Fruit fly (Drosophila melanogaster) whole organism, prepupa: ENCODE measurements around the gene Nufip.

Source experiments
- Blimp-1 ChIP-seq: fragments of 200-800 bp; sonication (Bioruptor generic); optimal IDR thresholded peaks from 3 replicates; lab custom pipeline; 2017; ENCODE audit warnings: missing biosample characterization, missing genetic modification characterization, mild to moderate bottlenecking, moderate library complexity, missing genetic modification reagents
- CG10631 ChIP-seq: fragments of 200-800 bp; sonication (Bioruptor generic); optimal IDR thresholded peaks from 2 replicates; lab custom pipeline; 2016; ENCODE audit warnings: missing biosample characterization, missing genetic modification characterization
- CG10669 ChIP-seq: fragments of 200-800 bp; sonication (Bioruptor generic); optimal IDR thresholded peaks from 3 replicates; lab custom pipeline; 2018; ENCODE audit warnings: missing biosample characterization, mild to moderate bottlenecking, missing genetic modification characterization, moderate library complexity
- CG11294 ChIP-seq: fragments of 200-800 bp; sonication (Bioruptor generic); IDR thresholded peaks from 2 replicates; pipeline ENCODE4 v1.3.6; 2022; ENCODE audit warnings: missing biosample characterization, missing genetic modification characterization
- CG15336 ChIP-seq: fragments of 200-800 bp; sonication (Bioruptor generic); IDR thresholded peaks from 2 replicates; pipeline ENCODE4 v1.3.6; 2022; ENCODE audit warnings: missing biosample characterization, missing genetic modification characterization
- CG1621 ChIP-seq: fragments of 200-800 bp; sonication (Bioruptor generic); optimal IDR thresholded peaks from 3 replicates; lab custom pipeline; 2018; ENCODE audit warnings: missing biosample characterization, mild to moderate bottlenecking, missing genetic modification characterization
- CG16779 ChIP-seq: fragments of 200-800 bp; sonication (Bioruptor generic); optimal IDR thresholded peaks from 3 replicates; lab custom pipeline; 2017; ENCODE audit warnings: missing biosample characterization, mild to moderate bottlenecking, missing genetic modification characterization
- CG31627 ChIP-seq: fragments of 200-800 bp; sonication (Bioruptor generic); optimal IDR thresholded peaks from 3 replicates; lab custom pipeline; 2016; ENCODE audit warnings: missing biosample characterization, missing genetic modification characterization
- CG32006 ChIP-seq: fragments of 200-800 bp; sonication (Bioruptor generic); optimal IDR thresholded peaks from 3 replicates; lab custom pipeline; 2017; ENCODE audit warnings: missing biosample characterization, mild to moderate bottlenecking, missing genetic modification characterization
- CG34406 ChIP-seq: fragments of 200-800 bp; sonication (Bioruptor generic); optimal IDR thresholded peaks from 3 replicates; lab custom pipeline; 2016; ENCODE audit warnings: missing biosample characterization, missing genetic modification characterization
- CG4318 ChIP-seq: fragments of 200-800 bp; sonication (Bioruptor generic); optimal IDR thresholded peaks from 3 replicates; lab custom pipeline; 2017; ENCODE audit warnings: missing biosample characterization, mild to moderate bottlenecking, missing genetic modification characterization
- CG6163 ChIP-seq: fragments of 200-800 bp; sonication (Bioruptor generic); IDR thresholded peaks from 3 replicates; pipeline ENCODE4 v1.3.6; 2022; ENCODE audit warnings: missing biosample characterization, missing genetic modification characterization
- CG6276 ChIP-seq: fragments of 200-800 bp; sonication (Bioruptor generic); optimal IDR thresholded peaks from 2 replicates; lab custom pipeline; 2017; ENCODE audit warnings: missing biosample characterization, mild to moderate bottlenecking, missing genetic modification characterization
- CG6808 ChIP-seq: fragments of 200-800 bp; sonication (Bioruptor generic); optimal IDR thresholded peaks from 3 replicates; lab custom pipeline; 2017; ENCODE audit warnings: missing biosample characterization, missing genetic modification characterization, mild to moderate bottlenecking, moderate library complexity, missing genetic modification reagents
- CG7368 ChIP-seq: fragments of 200-800 bp; sonication (Bioruptor generic); optimal IDR thresholded peaks from 3 replicates; lab custom pipeline; 2016; ENCODE audit warnings: missing biosample characterization, missing genetic modification characterization
- CG8119 ChIP-seq: fragments of 200-800 bp; sonication (Bioruptor generic); IDR thresholded peaks from 3 replicates; pipeline ENCODE4 v1.3.6; 2022; ENCODE audit warnings: missing biosample characterization, missing genetic modification characterization
- CG8319 ChIP-seq: fragments of 200-800 bp; sonication (Bioruptor generic); optimal IDR thresholded peaks from 3 replicates; lab custom pipeline; 2016; ENCODE audit warnings: missing biosample characterization, missing genetic modification characterization
- CG9139 ChIP-seq: fragments of 200-800 bp; sonication (Bioruptor generic); optimal IDR thresholded peaks from 3 replicates; lab custom pipeline; 2017; ENCODE audit warnings: missing biosample characterization, mild to moderate bottlenecking, missing genetic modification characterization
- Eip75B ChIP-seq: fragments of 200-800 bp; sonication (Bioruptor generic); optimal IDR thresholded peaks from 3 replicates; lab custom pipeline; 2016; ENCODE audit warnings: missing biosample characterization, missing genetic modification characterization
- Eip78C ChIP-seq: fragments of 200-800 bp; sonication (Bioruptor generic); peaks from one replicate; lab custom pipeline; 2016; ENCODE audit warnings: missing biosample characterization, missing genetic modification characterization
- Ets96B ChIP-seq: fragments of 200-800 bp; optimal IDR thresholded peaks from 2 replicates; lab custom pipeline; 2019; ENCODE audit warnings: missing biosample characterization, mild to moderate bottlenecking, missing genetic modification characterization, moderate library complexity
- Gug ChIP-seq: fragments of 200-800 bp; sonication (Bioruptor generic); IDR thresholded peaks from 2 replicates; pipeline ENCODE4 v1.3.6; 2022; ENCODE audit warnings: missing biosample characterization, missing genetic modification characterization
- Lpt ChIP-seq: fragments of 200-800 bp; sonication (Bioruptor generic); optimal IDR thresholded peaks from 3 replicates; lab custom pipeline; 2016; ENCODE audit warnings: missing biosample characterization, missing genetic modification characterization
- Met ChIP-seq: fragments of 200-800 bp; sonication (Bioruptor generic); optimal IDR thresholded peaks from 3 replicates; lab custom pipeline; 2016; ENCODE audit warnings: missing biosample characterization, missing genetic modification characterization
- OdsH ChIP-seq: fragments of 200-800 bp; sonication (Bioruptor generic); optimal IDR thresholded peaks from 3 replicates; lab custom pipeline; 2016; ENCODE audit warnings: missing biosample characterization, missing genetic modification characterization
- Sox14 ChIP-seq: fragments of 200-800 bp; sonication (Bioruptor generic); optimal IDR thresholded peaks from 3 replicates; lab custom pipeline; 2016; ENCODE audit warnings: missing biosample characterization, missing genetic modification characterization
- Sox15 ChIP-seq: fragments of 200-800 bp; sonication (Bioruptor generic); optimal IDR thresholded peaks from 3 replicates; lab custom pipeline; 2016; ENCODE audit warnings: missing biosample characterization, missing genetic modification characterization
- achi ChIP-seq: fragments of 200-800 bp; sonication (Bioruptor generic); optimal IDR thresholded peaks from 3 replicates; lab custom pipeline; 2016; ENCODE audit warnings: missing biosample characterization, missing genetic modification characterization
- acj6 ChIP-seq: fragments of 200-800 bp; sonication (Bioruptor generic); optimal IDR thresholded peaks from 3 replicates; lab custom pipeline; 2016; ENCODE audit warnings: missing biosample characterization, missing genetic modification characterization
- dsx ChIP-seq: fragments of 200-800 bp; optimal IDR thresholded peaks from 3 replicates; lab custom pipeline; 2019; ENCODE audit warnings: missing biosample characterization, mild to moderate bottlenecking, missing genetic modification characterization, moderate library complexity; ENCODE audit not compliant: poor library complexity, severe bottlenecking
- eg ChIP-seq: fragments of 200-800 bp; sonication (Bioruptor generic); IDR thresholded peaks from 3 replicates; pipeline ENCODE4 v1.3.6; 2022; ENCODE audit warnings: missing biosample characterization, missing genetic modification characterization
- esn ChIP-seq: fragments of 200-800 bp; sonication (Bioruptor generic); optimal IDR thresholded peaks from 2 replicates; lab custom pipeline; 2016; ENCODE audit warnings: missing biosample characterization, mild to moderate bottlenecking, missing genetic modification characterization, moderate library complexity
- fkh ChIP-seq: fragments of 200-800 bp; sonication (Bioruptor generic); optimal IDR thresholded peaks from 3 replicates; lab custom pipeline; 2017; ENCODE audit warnings: missing biosample characterization, mild to moderate bottlenecking, missing genetic modification characterization, moderate library complexity
- lz ChIP-seq: fragments of 200-800 bp; sonication (Bioruptor generic); optimal IDR thresholded peaks from 3 replicates; lab custom pipeline; 2016; ENCODE audit warnings: missing biosample characterization, missing genetic modification characterization
- net ChIP-seq: fragments of 200-800 bp; sonication (Bioruptor generic); optimal IDR thresholded peaks from 3 replicates; lab custom pipeline; 2016; ENCODE audit warnings: missing biosample characterization, missing genetic modification characterization
- pdm3 ChIP-seq: fragments of 200-800 bp; sonication (Bioruptor generic); optimal IDR thresholded peaks from 3 replicates; lab custom pipeline; 2016; ENCODE audit warnings: missing biosample characterization, missing genetic modification characterization
- ss ChIP-seq, 2 experiments: fragments of 200-800 bp; sonication (Bioruptor generic); optimal IDR thresholded peaks; 2 replicates in 1 of 2; 3 replicates in 1 of 2; lab custom pipeline; 2017 to 2018; ENCODE audit warnings: mild to moderate bottlenecking in 2 of 2, missing biosample characterization in 2 of 2, missing genetic modification characterization in 2 of 2, moderate library complexity in 1 of 2
- svp ChIP-seq: fragments of 200-800 bp; sonication (Bioruptor generic); peaks from one replicate; lab custom pipeline; 2016; ENCODE audit warnings: missing biosample characterization, missing genetic modification characterization
- vri ChIP-seq: fragments of 200-800 bp; sonication (Bioruptor generic); optimal IDR thresholded peaks from 3 replicates; lab custom pipeline; 2016; ENCODE audit warnings: missing biosample characterization, mild to moderate bottlenecking, missing genetic modification characterization

The Nufip gene

dm6 chr3L:18790630-18791167 is 42.5 kb upstream of the Nufip start (continued):
- TF ChIP-seq Ets96B (peak; percentile 59), OdsH (peak; percentile 21), Blimp-1 (peak; percentile 72), net (GFP tag; lab: Kevin White, UChicago) (peak; percentile 74), esn (GFP tag; lab: Kevin White, UChicago) (peak; percentile 43), CG1621 (peak; percentile 75), CG6163 (GFP tag; lab: Robert Waterston, UW) (peak; percentile 93), CG10669 (GFP tag; lab: Kevin White, UChicago) (peak; percentile 59), lz (GFP tag; lab: Kevin White, UChicago) (no peak), Lpt (GFP tag; lab: Kevin White, UChicago) (peak; percentile 87), CG16779 (tag; lab: Kevin White, UChicago) (peak; percentile 74), Met (GFP tag; lab: Kevin White, UChicago) (no peak), ss (GFP tag; optimal IDR thresholded peaks at IDR 0.05; lab: Kevin White, UChicago) (peak in 1 of 2 experiments; percentile 78), CG9139 (GFP tag; lab: Kevin White, UChicago) (peak; percentile 74), CG32006 (GFP tag; lab: Kevin White, UChicago) (peak; percentile 70), Eip75B (peak; percentile 55), CG7368 (GFP tag; lab: Kevin White, UChicago) (peak; percentile 3), CG11294 (GFP tag; lab: Robert Waterston, UW) (no peak; the same call in 1 of the 2 replicates), pdm3 (GFP tag; lab: Kevin White, UChicago) (peak; percentile 16), CG10631 (GFP tag; lab: Kevin White, UChicago) (peak; percentile 6), svp (GFP tag; lab: Kevin White, UChicago) (peak; percentile 52), eg (peak; percentile 95), CG31627 (GFP tag; lab: Kevin White, UChicago) (no peak), dsx (peak; percentile 26), CG15336 (GFP tag; lab: Robert Waterston, UW) (peak; percentile 77), acj6 (GFP tag; lab: Kevin White, UChicago) (no peak)

DNA sequence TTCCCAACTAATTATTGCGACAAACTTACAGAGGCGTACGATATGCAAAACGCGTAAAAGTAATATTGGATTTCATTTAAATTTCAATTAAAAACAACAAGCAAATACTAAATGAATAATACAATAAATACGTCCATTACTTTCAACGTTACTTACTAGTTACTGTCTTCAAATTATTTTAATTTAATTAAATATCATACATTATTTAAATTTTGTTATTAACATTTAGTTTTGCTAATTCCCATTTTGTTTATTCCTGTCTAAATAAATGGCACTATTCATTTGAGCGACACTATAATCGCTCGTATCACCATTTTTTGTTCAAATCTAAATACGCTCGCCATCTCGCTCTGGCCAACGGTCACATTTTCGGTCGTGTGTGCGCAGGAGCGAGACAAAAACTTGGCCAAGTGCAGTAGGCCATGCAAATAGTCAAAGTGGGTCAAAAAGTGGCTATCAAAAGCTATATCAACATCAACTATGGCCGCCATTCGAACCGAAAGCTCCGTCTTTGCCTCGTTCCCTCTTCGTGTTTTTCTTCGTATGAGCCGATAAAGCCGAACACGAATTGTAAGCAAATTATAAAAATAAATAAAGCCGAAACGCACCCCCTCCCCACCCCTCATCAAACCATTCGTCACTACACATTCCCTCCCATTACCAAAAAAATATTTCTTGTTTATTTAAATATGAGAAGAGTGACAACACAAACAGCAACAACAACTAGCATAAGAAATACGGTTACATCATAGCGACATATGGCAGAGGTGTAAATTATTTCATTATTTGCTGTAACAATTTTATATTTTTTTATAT is 41.2 kb upstream of the Nufip start:
- no peak for TF ChIP-seq CG6808 (GFP tag; lab: Kevin White, UChicago)
- peak; percentile 17; the same call in 1 of the 3 replicates for TF ChIP-seq CG8119 (GFP tag; lab: Robert Waterston, UW)
- TF ChIP-seq achi (GFP tag; lab: Kevin White, UChicago), result no peak
- TF ChIP-seq fkh (GFP tag; lab: Kevin White, UChicago), result peak; percentile 99
- TF ChIP-seq CG4318 (GFP tag; lab: Kevin White, UChicago), result no peak
- TF ChIP-seq CG1621, result no peak
- TF ChIP-seq Sox15 (GFP tag; lab: Kevin White, UChicago), result no peak
- peak; percentile 62 for TF ChIP-seq Eip75B
- TF ChIP-seq ss (GFP tag; optimal IDR thresholded peaks at IDR 0.05; lab: Kevin White, UChicago), result no peak
- TF ChIP-seq CG8319 (GFP tag; lab: Kevin White, UChicago), result no peak
- TF ChIP-seq CG6276, result peak; percentile 30
- TF ChIP-seq eg, result 0 out of 3 replicates have a peak, but pooled peaks have one; percentile 55
- peak; percentile 64 for TF ChIP-seq Eip78C (GFP tag; lab: Kevin White, UChicago)
- TF ChIP-seq Sox14 (GFP tag; lab: Kevin White, UChicago), result no peak
- no peak for TF ChIP-seq CG34406 (GFP tag; lab: Kevin White, UChicago)
- TF ChIP-seq vri (GFP tag; lab: Kevin White, UChicago), result peak; percentile 4
- TF ChIP-seq Gug (GFP tag; lab: Robert Waterston, UW), result no peak
- TF ChIP-seq CG15336 (GFP tag; lab: Robert Waterston, UW), result peak; percentile 15; the same call in 1 of the 2 replicates
- no peak for TF ChIP-seq CG9139 (GFP tag; lab: Kevin White, UChicago)
